Fruit fly (Drosophila melanogaster) whole organism, embryonic: Measurements from ENCODE around the gene eIF3h.

Source experiments
- ATbp ChIP-seq: fragments of 200-800 bp; sonication (Bioruptor generic); optimal IDR thresholded peaks from 2 replicates; lab custom pipeline; 2017; ENCODE audit warnings: missing biosample characterization, mild to moderate bottlenecking, missing genetic modification characterization, missing genetic modification reagents
- CG15011 ChIP-seq: fragments of 200-800 bp; sonication (Bioruptor generic); optimal IDR thresholded peaks from 3 replicates; lab custom pipeline; 2018; ENCODE audit warnings: missing biosample characterization, mild to moderate bottlenecking, missing genetic modification characterization
- CG17186 ChIP-seq: fragments of 200-800 bp; sonication (Bioruptor generic); optimal IDR thresholded peaks from 3 replicates; lab custom pipeline; 2017; ENCODE audit warnings: missing biosample characterization, missing genetic modification reagents, missing genetic modification characterization
- CG17328 ChIP-seq: fragments of 200-800 bp; sonication (Bioruptor generic); IDR thresholded peaks from 2 replicates; pipeline ENCODE4 v1.3.6; 2022; ENCODE audit warnings: missing biosample characterization, missing genetic modification characterization
- CG17802 ChIP-seq: fragments of 200-800 bp; sonication (Bioruptor generic); optimal IDR thresholded peaks from 2 replicates; lab custom pipeline; 2018; ENCODE audit warnings: missing biosample characterization, mild to moderate bottlenecking, missing genetic modification characterization, moderate library complexity
- CG18011 ChIP-seq: fragments of 200-800 bp; sonication (Bioruptor generic); optimal IDR thresholded peaks from 2 replicates; lab custom pipeline; 2017; ENCODE audit warnings: missing biosample characterization, missing genetic modification characterization, mild to moderate bottlenecking, moderate library complexity, missing genotype
- CG1832 ChIP-seq: fragments of 200-800 bp; sonication (Bioruptor generic); optimal IDR thresholded peaks from 2 replicates; lab custom pipeline; 2017; ENCODE audit warnings: missing biosample characterization, mild to moderate bottlenecking, missing genetic modification characterization, inconsistent platforms
- CG2875 ChIP-seq: fragments of 200-800 bp; sonication (Bioruptor generic); optimal IDR thresholded peaks from 2 replicates; lab custom pipeline; 2017; ENCODE audit warnings: missing biosample characterization, mild to moderate bottlenecking, missing genetic modification characterization, missing genetic modification reagents
- CG32532 ChIP-seq: fragments of 200-800 bp; sonication (Bioruptor generic); IDR thresholded peaks from 2 replicates; pipeline ENCODE4 v1.3.6; 2022; ENCODE audit warnings: missing biosample characterization, missing genetic modification characterization
- CG33557 ChIP-seq: fragments of 200-800 bp; sonication (Bioruptor generic); optimal IDR thresholded peaks from 2 replicates; lab custom pipeline; 2019; ENCODE audit warnings: missing biosample characterization, mild to moderate bottlenecking, missing genetic modification characterization, moderate library complexity
- CG3407 ChIP-seq: fragments of 200-800 bp; sonication (Bioruptor generic); optimal IDR thresholded peaks from 2 replicates; lab custom pipeline; 2018; ENCODE audit warnings: missing biosample characterization, mild to moderate bottlenecking, missing genetic modification characterization
- CG3847 ChIP-seq: fragments of 200-800 bp; sonication (Bioruptor generic); IDR thresholded peaks from 2 replicates; pipeline ENCODE4 v1.3.6; 2022; ENCODE audit warnings: missing biosample characterization, missing genetic modification characterization
- CG42726 ChIP-seq: fragments of 200-800 bp; sonication (Bioruptor generic); IDR thresholded peaks from 2 replicates; pipeline ENCODE4 v1.3.6; 2022; ENCODE audit warnings: missing biosample characterization, missing genetic modification characterization; ENCODE audit not compliant: partially characterized antibody
- CG4282 ChIP-seq: fragments of 200-800 bp; sonication (Bioruptor generic); optimal IDR thresholded peaks from 2 replicates; lab custom pipeline; 2016; ENCODE audit warnings: missing biosample characterization, missing genetic modification characterization
- CG5953 ChIP-seq: fragments of 200-800 bp; sonication (Bioruptor generic); IDR thresholded peaks from 2 replicates; pipeline ENCODE4 v1.3.6; 2022; ENCODE audit warnings: missing biosample characterization, missing genetic modification characterization
- CG6254 ChIP-seq: fragments of 200-800 bp; sonication (Bioruptor generic); optimal IDR thresholded peaks from 3 replicates; lab custom pipeline; 2017; ENCODE audit warnings: mild to moderate bottlenecking, missing biosample characterization, missing genetic modification reagents, missing genetic modification characterization
- CG7745 ChIP-seq: fragments of 200-800 bp; sonication (Bioruptor generic); optimal IDR thresholded peaks from 2 replicates; lab custom pipeline; 2018; ENCODE audit warnings: missing biosample characterization, mild to moderate bottlenecking, missing genetic modification characterization, moderate library complexity
- CG7963 ChIP-seq: fragments of 200-800 bp; sonication (Bioruptor generic); IDR thresholded peaks from 3 replicates; pipeline ENCODE4 v1.3.6; 2022; ENCODE audit warnings: missing biosample characterization, missing genetic modification characterization; ENCODE audit not compliant: partially characterized antibody
- CG7987 ChIP-seq: fragments of 200-800 bp; sonication (Bioruptor generic); optimal IDR thresholded peaks from 2 replicates; lab custom pipeline; 2018; ENCODE audit warnings: missing biosample characterization, mild to moderate bottlenecking, missing genetic modification characterization, moderate library complexity
- CG9876 ChIP-seq: fragments of 200-800 bp; sonication (Bioruptor generic); optimal IDR thresholded peaks from 2 replicates; lab custom pipeline; 2016; ENCODE audit warnings: missing biosample characterization, missing genetic modification characterization
- CkIIα-i1 ChIP-seq: fragments of 200-800 bp; sonication (Bioruptor generic); IDR thresholded peaks from 2 replicates; pipeline ENCODE4 v1.3.6; 2022; ENCODE audit warnings: missing biosample characterization, missing genetic modification characterization
- Dll ChIP-seq: fragments of 200-800 bp; sonication (Bioruptor generic); IDR thresholded peaks from 4 replicates; pipeline ENCODE4 v1.3.6; 2022; ENCODE audit warnings: missing biosample characterization, missing genetic modification characterization; ENCODE audit not compliant: partially characterized antibody
- HHEX ChIP-seq: fragments of 200-800 bp; sonication (Bioruptor generic); optimal IDR thresholded peaks from 3 replicates; lab custom pipeline; 2017; ENCODE audit warnings: missing biosample characterization, mild to moderate bottlenecking, missing genetic modification characterization, missing genetic modification reagents
- HmgZ ChIP-seq: fragments of 200-800 bp; sonication (Bioruptor generic); optimal IDR thresholded peaks from 2 replicates; lab custom pipeline; 2018; ENCODE audit warnings: missing biosample characterization, mild to moderate bottlenecking, missing genetic modification characterization
- Kr ChIP-seq: fragments of 200-800 bp; sonication (Bioruptor generic); optimal IDR thresholded peaks from 2 replicates; lab custom pipeline; 2017; ENCODE audit warnings: missing biosample characterization, mild to moderate bottlenecking, missing genetic modification characterization
- Lim3 ChIP-seq: fragments of 200-800 bp; sonication (Bioruptor generic); IDR thresholded peaks from 2 replicates; pipeline ENCODE4 v1.3.6; 2022; ENCODE audit warnings: missing biosample characterization, missing genetic modification characterization
- Med ChIP-seq: fragments of 200-800 bp; sonication (Bioruptor generic); peaks from one replicate; lab custom pipeline; 2016; ENCODE audit warnings: missing biosample characterization, missing genetic modification characterization, mild to moderate bottlenecking, inconsistent platforms, moderate library complexity
- Oaz ChIP-seq: fragments of 200-800 bp; sonication (Bioruptor generic); IDR thresholded peaks from 2 replicates; pipeline ENCODE4 v1.3.6; 2022; ENCODE audit warnings: missing biosample characterization, missing genetic modification characterization
- Optix ChIP-seq: fragments of 200-800 bp; sonication (Bioruptor generic); IDR thresholded peaks from 3 replicates; pipeline ENCODE4 v1.3.6; 2022; ENCODE audit warnings: missing biosample characterization, missing genetic modification characterization
- Sox102F ChIP-seq: fragments of 200-800 bp; sonication (Bioruptor generic); optimal IDR thresholded peaks from 2 replicates; lab custom pipeline; 2018; ENCODE audit warnings: missing biosample characterization, mild to moderate bottlenecking, missing genetic modification characterization, moderate library complexity
- Trl ChIP-seq, 3 experiments: fragments of >200 bp in 2 of 3; fragments of 200-800 bp in 1 of 3; sonication (Bioruptor generic) in 1 of 3; optimal IDR thresholded peaks; 2 replicates in 1 of 3; 3 replicates in 2 of 3; lab custom pipeline; 2016 to 2017; ENCODE audit warnings: missing biosample characterization in 1 of 3, missing genetic modification characterization in 1 of 3
- ap ChIP-seq: fragments of 200-800 bp; sonication (Bioruptor generic); IDR thresholded peaks from 2 replicates; pipeline ENCODE4 v1.3.6; 2022; ENCODE audit warnings: missing biosample characterization, missing genetic modification characterization
- bigmax ChIP-seq: fragments of 200-800 bp; sonication (Bioruptor generic); optimal IDR thresholded peaks from 2 replicates; lab custom pipeline; 2018; ENCODE audit warnings: missing biosample characterization, mild to moderate bottlenecking, missing genetic modification characterization
- br ChIP-seq: fragments of >200 bp; optimal IDR thresholded peaks from 2 replicates; lab custom pipeline; 2017
- cg ChIP-seq: fragments of 200-800 bp; sonication (Bioruptor generic); optimal IDR thresholded peaks from 3 replicates; lab custom pipeline; 2019; ENCODE audit warnings: missing biosample characterization, mild to moderate bottlenecking, missing genetic modification characterization, moderate library complexity
- ftz-f1 ChIP-seq: fragments of 200-800 bp; sonication (Bioruptor generic); optimal IDR thresholded peaks from 2 replicates; lab custom pipeline; 2016; ENCODE audit warnings: missing biosample characterization, missing genetic modification characterization
- fu2 ChIP-seq: fragments of 200-800 bp; sonication (Bioruptor generic); optimal IDR thresholded peaks from 2 replicates; lab custom pipeline; 2016; ENCODE audit warnings: missing biosample characterization, missing genetic modification characterization
- grau ChIP-seq: fragments of 200-800 bp; optimal IDR thresholded peaks from 3 replicates; lab custom pipeline; 2019; ENCODE audit warnings: missing biosample characterization, mild to moderate bottlenecking, missing genetic modification characterization, moderate library complexity
- gt ChIP-seq: fragments of 200-800 bp; sonication (Bioruptor generic); IDR thresholded peaks from 2 replicates; pipeline ENCODE4 v1.3.6; 2022; ENCODE audit warnings: missing biosample characterization, missing genetic modification characterization
- jigr1 ChIP-seq: fragments of 200-800 bp; sonication (Bioruptor generic); IDR thresholded peaks from 3 replicates; pipeline ENCODE4 v1.3.6; 2022; ENCODE audit warnings: missing biosample characterization, missing genetic modification characterization
- p53 ChIP-seq: fragments of 200-800 bp; sonication (Bioruptor generic); optimal IDR thresholded peaks from 2 replicates; lab custom pipeline; 2016; ENCODE audit warnings: missing biosample characterization, missing genetic modification characterization
- pros ChIP-seq: fragments of 200-800 bp; sonication (Bioruptor generic); optimal IDR thresholded peaks from 3 replicates; lab custom pipeline; 2019; ENCODE audit warnings: missing biosample characterization, mild to moderate bottlenecking, missing genetic modification characterization, moderate library complexity
- repo ChIP-seq: fragments of 200-800 bp; sonication (Bioruptor generic); optimal IDR thresholded peaks from 2 replicates; lab custom pipeline; 2016; ENCODE audit warnings: missing biosample characterization, missing genetic modification characterization
- row ChIP-seq: fragments of 200-800 bp; sonication (Bioruptor generic); IDR thresholded peaks from 3 replicates; pipeline ENCODE4 v1.3.6; 2022; ENCODE audit warnings: missing biosample characterization, missing genetic modification characterization
- run ChIP-seq: fragments of 200-800 bp; sonication (Bioruptor generic); optimal IDR thresholded peaks from 3 replicates; lab custom pipeline; 2018; ENCODE audit warnings: missing biosample characterization, mild to moderate bottlenecking, missing genetic modification characterization
- scrt ChIP-seq: fragments of 200-800 bp; sonication (Bioruptor generic); optimal IDR thresholded peaks from 2 replicates; lab custom pipeline; 2018; ENCODE audit warnings: missing biosample characterization, mild to moderate bottlenecking, missing genetic modification characterization, moderate library complexity
- shn ChIP-seq: fragments of 200-800 bp; sonication (Bioruptor generic); optimal IDR thresholded peaks from 3 replicates; lab custom pipeline; 2016; ENCODE audit warnings: missing biosample characterization, missing genetic modification characterization
- sim ChIP-seq: fragments of 200-800 bp; sonication (Bioruptor generic); IDR thresholded peaks from 2 replicates; pipeline ENCODE4 v1.3.6; 2022; ENCODE audit warnings: missing biosample characterization, missing genetic modification characterization
- slp2 ChIP-seq: fragments of 200-800 bp; sonication (Bioruptor generic); optimal IDR thresholded peaks from 2 replicates; lab custom pipeline; 2016; ENCODE audit warnings: missing biosample characterization, missing genetic modification characterization
- stc ChIP-seq: fragments of 200-800 bp; sonication (Bioruptor generic); IDR thresholded peaks from 2 replicates; pipeline ENCODE4 v1.3.6; 2022; ENCODE audit warnings: missing biosample characterization, missing genetic modification characterization

eIF3h gene

dm6 chr2L:5059645-5060254, 6.9 kb upstream of the eIF3h start, which contains the start of gene Rpn11 (continued):
- TF ChIP-seq CG15011 (GFP tag; lab: Kevin White, UChicago), result peak; percentile 31
- peak; percentile 15 for TF ChIP-seq scrt (GFP tag; lab: Kevin White, UChicago)
- TF ChIP-seq ATbp (GFP tag; lab: Kevin White, UChicago), result no peak
- TF ChIP-seq Kr, result no peak
- no peak for TF ChIP-seq run (tag; lab: Kevin White, UChicago)
- TF ChIP-seq row (GFP tag; lab: Robert Waterston, UW), result peak; percentile 80
- peak; percentile 81 for TF ChIP-seq Med (GFP tag; lab: Kevin White, UChicago)
- no peak for TF ChIP-seq CG6254 (GFP tag; lab: Kevin White, UChicago)
- TF ChIP-seq Oaz (GFP tag; lab: Robert Waterston, UW), result no peak
- no peak for TF ChIP-seq jigr1 (GFP tag; lab: Robert Waterston, UW)
- no peak for TF ChIP-seq CkIIα-i1
- TF ChIP-seq ap (GFP tag; lab: Robert Waterston, UW), result peak; percentile 34; the same call in 1 of the 2 replicates
- TF ChIP-seq ftz-f1 (GFP tag; lab: Kevin White, UChicago), result no peak
- peak; percentile 74 for TF ChIP-seq Dll (GFP tag; lab: Robert Waterston, UW)
- no peak for TF ChIP-seq Trl (optimal IDR thresholded peaks at IDR 0.05; lab: Kevin White, UChicago)
- peak; percentile 54 for TF ChIP-seq Trl (GFP tag; optimal IDR thresholded peaks at IDR 0.05; lab: Kevin White, UChicago)
- no peak for TF ChIP-seq Optix (GFP tag; lab: Robert Waterston, UW)
- peak; percentile 58 for TF ChIP-seq CG33557
- TF ChIP-seq repo (GFP tag; lab: Kevin White, UChicago), result no peak
- TF ChIP-seq CG18011 (GFP tag; lab: Kevin White, UChicago), result no peak
- no peak for TF ChIP-seq pros (GFP tag; lab: Kevin White, UChicago)
- peak; percentile 11 for TF ChIP-seq CG3407
- TF ChIP-seq HmgZ (tag; lab: Kevin White, UChicago), result peak; percentile 40
- TF ChIP-seq CG9876 (GFP tag; lab: Kevin White, UChicago), result no peak
- no peak for TF ChIP-seq sim (GFP tag; lab: Robert Waterston, UW)
- no peak for TF ChIP-seq CG5953 (GFP tag; lab: Robert Waterston, UW)
- peak; percentile 22 for TF ChIP-seq CG2875
- TF ChIP-seq bigmax, result no peak
- peak; percentile 74 for TF ChIP-seq grau (tag; lab: Kevin White, UChicago)
- TF ChIP-seq CG4282 (GFP tag; lab: Kevin White, UChicago), result no peak
- TF ChIP-seq CG17186 (GFP tag; lab: Kevin White, UChicago), result no peak
- no peak for TF ChIP-seq stc
- TF ChIP-seq CG1832 (GFP tag; lab: Kevin White, UChicago), result no peak
- TF ChIP-seq CG17802, result no peak
- no peak for TF ChIP-seq CG42726
- TF ChIP-seq CG7963 (GFP tag; lab: Robert Waterston, UW), result no peak
- TF ChIP-seq shn (GFP tag; lab: Kevin White, UChicago), result peak; percentile 7
- no peak for TF ChIP-seq gt (GFP tag; lab: Robert Waterston, UW)
- TF ChIP-seq CG3847 (GFP tag; lab: Robert Waterston, UW), result peak; percentile 58
- TF ChIP-seq fu2 (GFP tag; lab: Kevin White, UChicago), result peak; percentile 16
- TF ChIP-seq Sox102F (GFP tag; lab: Kevin White, UChicago), result peak; percentile 64
- TF ChIP-seq CG7987, result no peak
- TF ChIP-seq br (lab: Kevin White, UChicago), result no peak
- TF ChIP-seq CG17328 (GFP tag; lab: Robert Waterston, UW), result no peak
- no peak for TF ChIP-seq slp2 (GFP tag; lab: Kevin White, UChicago)
- no peak for TF ChIP-seq cg
- TF ChIP-seq Lim3 (GFP tag; lab: Robert Waterston, UW), result no peak
- TF ChIP-seq CG7745 (tag; lab: Kevin White, UChicago), result no peak
- no peak; the same call in 1 of the 2 replicates for TF ChIP-seq CG32532 (GFP tag; lab: Robert Waterston, UW)
- peak; percentile 42 for TF ChIP-seq HHEX (GFP tag; lab: Kevin White, UChicago)
- no peak for TF ChIP-seq p53
